Worm (Caenorhabditis elegans): Measurements from ENCODE around the gene syx-16.
A peak's percentile ranks its signal among the peaks of the same experiment; 100 is the strongest.

syx-16 gene

DNA sequence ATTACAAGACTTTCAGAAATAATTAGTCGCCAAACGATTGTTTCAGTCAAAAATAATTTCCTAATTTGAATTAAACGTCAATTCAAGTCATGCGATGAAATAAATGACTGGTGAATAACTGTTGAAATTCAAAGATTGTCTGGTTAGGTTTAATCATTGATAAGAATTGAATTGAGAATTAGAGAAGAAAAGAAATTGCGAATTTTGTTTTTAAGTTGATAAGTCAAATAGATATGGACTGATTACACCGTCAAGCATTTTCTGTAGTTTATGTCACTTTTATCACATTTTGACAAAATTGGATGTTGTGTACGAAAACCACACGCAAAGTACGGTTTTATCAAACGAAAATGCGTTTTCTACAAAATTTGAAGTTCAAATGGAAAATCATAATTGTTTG lies 7.6 kb downstream of the syx-16 start:
- TF ChIP-seq ceh-82 (tag; optimal IDR thresholded peaks at IDR 0.05) (no peak), elt-3 (tag; optimal IDR thresholded peaks at IDR 0.05) (peak in 2 of 3 experiments; percentile 42 to 64), jun-1 (tag; optimal IDR thresholded peaks at IDR 0.05) (peak; percentile 45), elt-2 (tag; optimal IDR thresholded peaks at IDR 0.05) (peak; percentile 97), hmg-11 (tag; optimal IDR thresholded peaks at IDR 0.05) (no peak), pqm-1 (tag; optimal IDR thresholded peaks at IDR 0.05) (peak; percentile 98), nhr-77 (tag; optimal IDR thresholded peaks at IDR 0.05) (no peak), nhr-23 (tag; optimal IDR thresholded peaks at IDR 0.05) (peak; percentile 9), ceh-16 (tag; optimal IDR thresholded peaks at IDR 0.05) (no peak), lin-15B (tag; optimal IDR thresholded peaks at IDR 0.05) (no peak), sea-2 (GFP tag; optimal IDR thresholded peaks at IDR 0.05) (no peak), lsy-12 (tag; optimal IDR thresholded peaks at IDR 0.05) (no peak), ceh-28 (tag; optimal IDR thresholded peaks at IDR 0.05) (peak; percentile 2), ztf-11 (tag; optimal IDR thresholded peaks at IDR 0.05) (no peak), pha-4 (tag; optimal IDR thresholded peaks at IDR 0.05) (peak; percentile 76), nhr-237 (tag; optimal IDR thresholded peaks at IDR 0.05) (no peak), lin-39 (tag; optimal IDR thresholded peaks at IDR 0.05) (no peak)

ce11 chrIII:5200349-5200748 lies 8.6 kb downstream of the syx-16 start:
- TF ChIP-seq elt-2 (tag; optimal IDR thresholded peaks at IDR 0.05) (peak; percentile 49), jun-1 (tag; optimal IDR thresholded peaks at IDR 0.05) (peak; percentile 38), pqm-1 (tag; optimal IDR thresholded peaks at IDR 0.05) (peak; percentile 52), egl-27 (tag; optimal IDR thresholded peaks at IDR 0.05) (no peak), pha-4 (tag; optimal IDR thresholded peaks at IDR 0.05) (peak; percentile 68)

DNA sequence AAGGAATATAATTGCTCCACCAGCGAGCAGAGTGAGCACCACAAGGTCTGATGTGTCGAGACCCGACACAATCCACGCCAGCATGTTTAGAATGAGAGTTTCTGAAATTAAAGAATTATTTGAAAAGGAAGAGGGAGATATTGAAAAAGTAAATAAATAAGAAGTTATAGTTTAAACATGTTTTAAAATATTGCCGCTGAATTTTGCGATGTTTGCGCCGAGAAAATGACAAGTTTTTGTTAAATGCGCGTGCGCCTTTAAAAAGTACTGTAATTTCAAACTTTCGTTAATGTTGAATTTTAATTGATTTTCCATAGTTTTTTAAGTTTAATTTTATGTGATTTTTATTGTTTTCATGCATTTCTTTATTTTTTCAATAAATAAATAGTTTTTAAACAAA lies 9.3 kb downstream of the syx-16 start, which contains the start of gene emb-8:
Gene emb-8, minus strand, starts transcription at position 101 of the 400 bp plus-strand sequence.
- TF ChIP-seq aly-2 (tag; optimal IDR thresholded peaks at IDR 0.05) (no peak), nfya-1 (tag; optimal IDR thresholded peaks at IDR 0.05; ENCODE audit: insufficient read depth) (no peak), ztf-11 (tag; optimal IDR thresholded peaks at IDR 0.05) (no peak), nhr-76 (tag; optimal IDR thresholded peaks at IDR 0.05) (no peak), ceh-82 (tag; optimal IDR thresholded peaks at IDR 0.05) (no peak), hmg-11 (tag; optimal IDR thresholded peaks at IDR 0.05) (no peak), tbx-2 (tag; optimal IDR thresholded peaks at IDR 0.05) (no peak), lin-15B (tag; optimal IDR thresholded peaks at IDR 0.05) (no peak), nhr-23 (tag; optimal IDR thresholded peaks at IDR 0.05) (no peak), elt-1 (tag; optimal IDR thresholded peaks at IDR 0.05) (no peak), pha-4 (tag; optimal IDR thresholded peaks at IDR 0.05) (no peak), nhr-77 (tag; optimal IDR thresholded peaks at IDR 0.05) (no peak), ceh-28 (tag; optimal IDR thresholded peaks at IDR 0.05) (no peak), elt-3 (tag; optimal IDR thresholded peaks at IDR 0.05) (no peak), R02D3.7 (tag; optimal IDR thresholded peaks at IDR 0.05) (no peak), fkh-10 (GFP tag; optimal IDR thresholded peaks at IDR 0.05) (no peak)

DNA sequence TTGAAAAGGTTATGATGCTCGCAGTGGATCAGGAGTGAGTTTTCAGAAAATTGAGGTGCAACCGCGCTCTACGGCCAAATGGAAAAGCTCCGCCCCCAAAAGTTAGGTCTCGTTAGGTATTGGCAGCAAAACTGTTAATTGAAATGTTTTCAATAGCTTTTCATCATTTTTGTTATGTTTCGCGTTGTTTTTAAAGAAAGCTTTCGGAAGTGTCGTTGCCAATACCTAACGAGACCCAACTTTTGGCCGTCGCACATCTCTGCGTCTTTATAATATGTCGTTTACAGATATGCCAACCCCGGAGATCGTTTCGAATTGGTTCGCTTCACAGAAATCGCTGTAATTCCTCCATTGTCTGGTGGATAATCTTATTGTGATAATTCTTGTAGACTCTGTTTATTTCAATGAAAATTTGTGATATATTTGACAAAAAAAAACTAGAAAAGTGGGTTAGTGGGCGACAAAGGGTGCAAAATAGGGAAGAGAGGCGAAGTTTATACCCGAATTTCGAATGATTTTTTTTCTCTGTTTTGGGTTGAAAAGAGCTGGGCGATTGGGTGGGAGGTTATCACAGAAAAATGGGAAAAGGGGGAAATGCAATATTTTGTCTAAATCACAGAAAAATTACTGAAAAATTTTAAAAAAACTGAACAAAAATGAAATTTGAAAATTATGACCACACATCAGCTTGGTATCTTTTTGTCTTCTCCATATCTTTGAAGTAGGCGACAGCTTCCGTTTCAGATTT lies 12.4 kb downstream of the syx-16 start:
- no peak for TF ChIP-seq ztf-11 (tag; optimal IDR thresholded peaks at IDR 0.05)
- TF ChIP-seq ceh-82 (tag; optimal IDR thresholded peaks at IDR 0.05): no peak
- TF ChIP-seq lsy-12 (tag; optimal IDR thresholded peaks at IDR 0.05): no peak
- peak in 1 of 3 experiments; percentile 71 for TF ChIP-seq elt-3 (tag; optimal IDR thresholded peaks at IDR 0.05)
- no peak for TF ChIP-seq skn-1 (tag; optimal IDR thresholded peaks at IDR 0.05)
- TF ChIP-seq elt-2 (tag; optimal IDR thresholded peaks at IDR 0.05): peak; percentile 52
- TF ChIP-seq nhr-43 (tag; optimal IDR thresholded peaks at IDR 0.05; ENCODE audit: poor library complexity, severe bottlenecking): peak; percentile 19
- no peak for TF ChIP-seq nhr-12 (tag; optimal IDR thresholded peaks at IDR 0.05)
- TF ChIP-seq ama-1 (optimal IDR thresholded peaks at IDR 0.05): peak; percentile 69
- TF ChIP-seq nhr-25 (tag; optimal IDR thresholded peaks at IDR 0.05): peak; percentile 31

DNA sequence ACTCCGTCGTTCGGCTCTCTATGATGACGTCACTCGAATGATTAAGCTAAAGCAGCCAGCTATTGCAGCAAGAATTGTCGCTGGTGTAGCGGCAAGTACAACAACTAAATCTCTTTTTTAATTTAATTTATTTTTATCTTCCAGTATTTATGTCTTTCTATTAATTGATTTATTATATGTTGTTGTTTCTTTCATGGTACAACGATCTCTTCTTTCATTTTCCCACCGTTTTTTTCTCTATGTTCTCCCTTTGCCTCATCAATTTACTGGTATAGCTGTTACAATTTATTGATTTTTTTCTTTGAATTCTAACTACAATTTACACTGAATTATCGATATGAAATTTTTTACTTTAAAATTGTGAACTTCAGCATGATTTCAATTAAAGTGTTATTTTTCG lies 13.2 kb downstream of the syx-16 start, which contains the start of gene moc-6:
Gene moc-6, plus strand, starts transcription at position 301 of the 400 bp plus-strand sequence.
- TF ChIP-seq nhr-25 (tag; optimal IDR thresholded peaks at IDR 0.05) (no peak), ceh-28 (tag; optimal IDR thresholded peaks at IDR 0.05) (peak; percentile 12)
